Fruit fly (Drosophila melanogaster) whole organism, wandering third instar larva: ENCODE data around the gene CG5013.

Experiments used
- Abd-B ChIP-seq: fragments of >200 bp; optimal IDR thresholded peaks from 2 replicates; lab custom pipeline; 2017; ENCODE audit warnings: missing biosample characterization, missing genetic modification characterization
- CG32264 ChIP-seq: fragments of 200-800 bp; sonication (Bioruptor generic); optimal IDR thresholded peaks from 2 replicates; lab custom pipeline; 2016; ENCODE audit warnings: missing biosample characterization, missing genetic modification characterization
- CG9705 ChIP-seq: fragments of 200-800 bp; sonication (Bioruptor generic); optimal IDR thresholded peaks from 2 replicates; lab custom pipeline; 2018; ENCODE audit warnings: missing biosample characterization, mild to moderate bottlenecking, missing genetic modification characterization
- CrebA ChIP-seq: fragments of 200-800 bp; sonication (Bioruptor generic); optimal IDR thresholded peaks from 2 replicates; lab custom pipeline; 2016; ENCODE audit warnings: missing biosample characterization, mild to moderate bottlenecking, missing genetic modification characterization, borderline replicate concordance
- Dfd ChIP-seq: fragments of >200 bp; optimal IDR thresholded peaks from 2 replicates; lab custom pipeline; 2017; ENCODE audit warnings: missing biosample characterization, missing genetic modification characterization
- GATAd ChIP-seq: sonication (Bioruptor generic); optimal IDR thresholded peaks from 2 replicates; lab custom pipeline; 2016; ENCODE audit warnings: missing biosample characterization, missing genetic modification characterization
- HLH106 ChIP-seq: fragments of 200-800 bp; optimal IDR thresholded peaks from 3 replicates; lab custom pipeline; 2019; ENCODE audit warnings: missing biosample characterization, mild to moderate bottlenecking, missing genetic modification characterization, moderate library complexity
- Hnf4 ChIP-seq: fragments of 200-800 bp; sonication (Bioruptor generic); optimal IDR thresholded peaks from 2 replicates; lab custom pipeline; 2016; ENCODE audit warnings: missing biosample characterization, mild to moderate bottlenecking, missing genetic modification characterization
- Hr78 ChIP-seq: fragments of >200 bp; optimal IDR thresholded peaks from 2 replicates; lab custom pipeline; 2017; ENCODE audit warnings: missing biosample characterization, missing genetic modification characterization
- Hr83 ChIP-seq: fragments of 200-300 bp; sonication (Bioruptor generic); optimal IDR thresholded peaks from 2 replicates; lab custom pipeline; 2016; ENCODE audit warnings: missing biosample characterization, mild to moderate bottlenecking, missing genetic modification characterization, moderate library complexity; ENCODE audit not compliant: poor library complexity, severe bottlenecking
- Jra ChIP-seq: sonication (Bioruptor generic); optimal IDR thresholded peaks from 2 replicates; lab custom pipeline; 2016; ENCODE audit warnings: missing biosample characterization, missing genetic modification characterization
- Mio ChIP-seq: sonication (Bioruptor generic); optimal IDR thresholded peaks from 2 replicates; lab custom pipeline; 2016; ENCODE audit warnings: missing biosample characterization, missing genetic modification characterization
- Myc ChIP-seq: fragments of >200 bp; optimal IDR thresholded peaks from 2 replicates; lab custom pipeline; 2017
- N ChIP-seq: fragments of >200 bp; optimal IDR thresholded peaks from 2 replicates; lab custom pipeline; 2018; ENCODE audit warnings: missing biosample characterization, missing external identifiers, missing genetic modification characterization
- OdsH ChIP-seq: fragments of 200-800 bp; sonication (Bioruptor generic); optimal IDR thresholded peaks from 2 replicates; lab custom pipeline; 2016; ENCODE audit warnings: missing biosample characterization, mild to moderate bottlenecking, missing genetic modification characterization
- Rel ChIP-seq, 2 experiments: fragments of 200-800 bp; sonication (Bioruptor generic) in 1 of 2; optimal IDR thresholded peaks; 2 replicates in 1 of 2; 3 replicates in 1 of 2; lab custom pipeline; 2016 to 2019; ENCODE audit warnings: mild to moderate bottlenecking in 2 of 2, missing biosample characterization in 2 of 2, missing genetic modification characterization in 2 of 2, moderate library complexity in 1 of 2
- Sp1 ChIP-seq: fragments of 200-800 bp; sonication (Bioruptor generic); optimal IDR thresholded peaks from 3 replicates; lab custom pipeline; 2019; ENCODE audit warnings: missing biosample characterization, mild to moderate bottlenecking, missing genetic modification characterization, moderate library complexity
- Vsx2 ChIP-seq: fragments of 200-300, 225-300 bp; sonication (Bioruptor generic); optimal IDR thresholded peaks from 2 replicates; lab custom pipeline; 2018; ENCODE audit warnings: missing biosample characterization, missing genetic modification characterization; ENCODE audit not compliant: partially characterized antibody
- br ChIP-seq: fragments of 200-800 bp; sonication (Bioruptor generic); optimal IDR thresholded peaks from 2 replicates; lab custom pipeline; 2016; ENCODE audit warnings: missing biosample characterization, missing genetic modification characterization
- brk ChIP-seq: fragments of 200-800 bp; sonication (Bioruptor generic); optimal IDR thresholded peaks from 2 replicates; lab custom pipeline; 2016; ENCODE audit warnings: missing biosample characterization, mild to moderate bottlenecking, missing genetic modification characterization
- dl ChIP-seq, 2 experiments: fragments of 175-275, 200-275 bp in 1 of 2; fragments of 200-275 bp in 1 of 2; sonication (Bioruptor generic); optimal IDR thresholded peaks; lab custom pipeline; 2018; ENCODE audit warnings: mild to moderate bottlenecking in 2 of 2, missing biosample characterization in 2 of 2, missing genetic modification characterization in 2 of 2, moderate library complexity in 2 of 2; ENCODE audit not compliant: partially characterized antibody in 2 of 2, insufficient read depth in 1 of 2
- dmrt93B ChIP-seq: fragments of 200-800 bp; sonication (Bioruptor generic); optimal IDR thresholded peaks from 2 replicates; lab custom pipeline; 2018; ENCODE audit warnings: missing biosample characterization, mild to moderate bottlenecking, missing genetic modification characterization
- ey ChIP-seq: fragments of 200-800 bp; sonication (Bioruptor generic); optimal IDR thresholded peaks from 2 replicates; lab custom pipeline; 2016; ENCODE audit warnings: missing biosample characterization, missing genetic modification characterization
- foxo ChIP-seq, 2 experiments: fragments of 200-800 bp; sonication (Bioruptor generic); optimal IDR thresholded peaks; 2 replicates in 1 of 2; 3 replicates in 1 of 2; lab custom pipeline; 2016 to 2017; ENCODE audit warnings: missing biosample characterization in 2 of 2, missing genetic modification characterization in 2 of 2
- fru ChIP-seq: fragments of 200-800 bp; sonication (Bioruptor generic); optimal IDR thresholded peaks from 3 replicates; lab custom pipeline; 2016; ENCODE audit warnings: missing biosample characterization, mild to moderate bottlenecking, missing genetic modification characterization
- h ChIP-seq: fragments of 200-800 bp; sonication (Bioruptor generic); optimal IDR thresholded peaks from 3 replicates; lab custom pipeline; 2016; ENCODE audit warnings: missing biosample characterization, mild to moderate bottlenecking, missing genetic modification characterization
- jim ChIP-seq: fragments of 175-275, 200-325 bp; sonication (Bioruptor generic); optimal IDR thresholded peaks from 2 replicates; lab custom pipeline; 2016; ENCODE audit warnings: missing biosample characterization, mild to moderate bottlenecking, missing genetic modification characterization
- lola ChIP-seq: fragments of >200 bp; optimal IDR thresholded peaks from 2 replicates; lab custom pipeline; 2017; ENCODE audit warnings: missing biosample characterization, missing genetic modification characterization
- pan ChIP-seq: fragments of >200 bp; optimal IDR thresholded peaks from 2 replicates; lab custom pipeline; 2017
- psq ChIP-seq: fragments of 200-800 bp; sonication (Bioruptor generic); optimal IDR thresholded peaks from 3 replicates; lab custom pipeline; 2017; ENCODE audit warnings: missing biosample characterization, mild to moderate bottlenecking, missing genetic modification characterization, moderate library complexity
- sage ChIP-seq: fragments of 200-800 bp; sonication (Bioruptor generic); optimal IDR thresholded peaks from 2 replicates; lab custom pipeline; 2016; ENCODE audit warnings: missing biosample characterization, mild to moderate bottlenecking, missing genetic modification characterization
- sv ChIP-seq: fragments of 200-800 bp; sonication (Bioruptor generic); optimal IDR thresholded peaks from 3 replicates; lab custom pipeline; 2016; ENCODE audit warnings: missing biosample characterization, missing genetic modification characterization
- usp ChIP-seq: fragments of >200 bp; optimal IDR thresholded peaks from 2 replicates; lab custom pipeline; 2017; ENCODE audit warnings: missing biosample characterization, missing genetic modification characterization
- woc ChIP-seq: sonication (Bioruptor generic); optimal IDR thresholded peaks from 2 replicates; lab custom pipeline; 2016; ENCODE audit warnings: missing biosample characterization, mild to moderate bottlenecking, missing genetic modification characterization

The CG5013 gene

DNA sequence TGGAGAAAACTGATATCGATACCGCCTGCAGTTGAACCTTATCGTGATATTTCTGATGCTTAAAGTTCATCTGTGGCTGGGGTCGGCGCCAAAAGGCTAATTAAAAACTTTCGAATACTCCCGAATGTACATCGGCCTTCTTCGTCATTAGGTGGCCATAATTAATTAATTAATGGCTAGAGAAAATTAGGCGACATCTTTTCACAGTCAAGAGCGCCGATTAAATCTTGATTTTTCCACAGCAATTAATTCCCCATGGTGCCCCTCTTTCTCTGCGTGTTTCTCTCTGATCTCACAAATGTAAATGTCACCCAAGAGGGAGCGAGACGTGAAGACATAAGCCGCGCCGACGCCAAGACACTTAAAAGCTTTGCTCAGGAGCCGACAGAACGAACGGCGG is 19.0 kb upstream of the CG5013 start:
- TF ChIP-seq Jra (GFP tag; lab: Kevin White, UChicago) (no peak), sv (GFP tag; lab: Kevin White, UChicago) (no peak), dmrt93B (GFP tag; lab: Kevin White, UChicago) (no peak), brk (no peak), dl (GFP tag; optimal IDR thresholded peaks at IDR 0.05; lab: Kevin White, UChicago; ENCODE audit: insufficient read depth in 1 of 2, partially characterized antibody in 2 of 2) (no peak), fru (GFP tag; lab: Kevin White, UChicago) (no peak), Hr78 (GFP tag; lab: Kevin White, UChicago) (no peak), Hr83 (GFP tag; lab: Kevin White, UChicago) (no peak), jim (GFP tag; lab: Kevin White, UChicago) (no peak), CG9705 (GFP tag; lab: Kevin White, UChicago) (no peak), woc (GFP tag; lab: Kevin White, UChicago) (no peak), HLH106 (tag; lab: Kevin White, UChicago) (no peak), Abd-B (GFP tag; lab: Kevin White, UChicago) (no peak), foxo (GFP tag; optimal IDR thresholded peaks at IDR 0.05; lab: Kevin White, UChicago) (no peak), Sp1 (GFP tag; lab: Kevin White, UChicago) (no peak), h (GFP tag; lab: Kevin White, UChicago) (no peak), CG32264 (GFP tag; lab: Kevin White, UChicago) (no peak), lola (no peak), pan (no peak), Vsx2 (GFP tag; lab: Kevin White, UChicago) (no peak)

DNA sequence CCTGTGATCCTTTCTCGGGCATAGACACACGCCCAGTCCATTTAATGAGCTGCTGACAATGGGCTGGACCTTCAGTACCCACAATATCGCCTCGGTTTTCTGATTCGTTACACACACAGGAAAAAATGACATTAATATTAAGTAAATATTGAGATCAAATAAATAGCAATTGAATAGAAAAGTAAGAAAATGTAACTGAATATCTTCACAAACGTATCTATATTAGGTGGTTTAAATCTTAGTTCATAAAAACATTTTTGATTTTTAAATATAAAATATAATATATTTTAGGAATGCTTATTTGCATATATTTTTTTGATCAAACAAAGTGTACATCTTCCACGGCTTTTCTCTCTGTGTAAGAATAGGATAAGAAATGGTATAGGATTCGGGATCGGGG is 15.7 kb upstream of the CG5013 start:
- TF ChIP-seq Sp1 (GFP tag; lab: Kevin White, UChicago) (no peak), CG32264 (GFP tag; lab: Kevin White, UChicago) (no peak), ey (GFP tag; lab: Kevin White, UChicago) (no peak), Abd-B (GFP tag; lab: Kevin White, UChicago) (no peak), dl (GFP tag; optimal IDR thresholded peaks at IDR 0.05; lab: Kevin White, UChicago; ENCODE audit: insufficient read depth in 1 of 2, partially characterized antibody in 2 of 2) (no peak), Jra (GFP tag; lab: Kevin White, UChicago) (no peak), Mio (GFP tag; lab: Kevin White, UChicago) (no peak), foxo (GFP tag; optimal IDR thresholded peaks at IDR 0.05; lab: Kevin White, UChicago) (no peak), CrebA (GFP tag; lab: Kevin White, UChicago) (no peak), dmrt93B (GFP tag; lab: Kevin White, UChicago) (no peak), OdsH (GFP tag; lab: Kevin White, UChicago) (no peak), jim (GFP tag; lab: Kevin White, UChicago) (no peak), Vsx2 (GFP tag; lab: Kevin White, UChicago) (no peak), usp (no peak), Hr78 (GFP tag; lab: Kevin White, UChicago) (no peak), GATAd (GFP tag; lab: Kevin White, UChicago) (no peak), psq (no peak), sv (GFP tag; lab: Kevin White, UChicago) (no peak)
- TF ChIP-seq, all 38 proteins: peak for 0

DNA sequence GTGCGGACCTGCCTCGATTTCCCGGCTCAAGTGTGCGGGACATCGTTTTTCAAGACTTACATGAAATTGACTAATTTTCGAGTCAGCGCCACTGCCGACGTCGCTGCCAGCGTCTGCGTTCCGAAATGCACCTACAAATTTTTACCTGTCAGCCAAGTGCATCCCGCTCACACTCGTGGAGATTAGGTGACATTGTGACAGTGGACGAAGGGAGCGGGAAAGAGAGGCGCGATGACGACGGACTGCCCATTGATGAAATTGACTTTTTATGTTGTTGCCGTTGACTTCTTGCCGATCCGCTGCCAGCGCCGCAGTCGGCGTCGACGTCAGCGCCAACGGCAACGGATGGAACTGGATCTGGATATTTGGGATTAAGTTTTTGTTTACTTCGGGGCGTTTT is 15.3 kb upstream of the CG5013 start:
- TF ChIP-seq Jra (GFP tag; lab: Kevin White, UChicago) (no peak), psq (no peak), foxo (GFP tag; optimal IDR thresholded peaks at IDR 0.05; lab: Kevin White, UChicago) (no peak), GATAd (GFP tag; lab: Kevin White, UChicago) (no peak), CrebA (GFP tag; lab: Kevin White, UChicago) (no peak), Hnf4 (GFP tag; lab: Kevin White, UChicago) (no peak), Dfd (GFP tag; lab: Kevin White, UChicago) (no peak), sage (GFP tag; lab: Kevin White, UChicago) (no peak), lola (no peak), ey (GFP tag; lab: Kevin White, UChicago) (no peak), Rel (GFP tag; optimal IDR thresholded peaks at IDR 0.05; lab: Kevin White, UChicago) (no peak), Rel (tag; optimal IDR thresholded peaks at IDR 0.05; lab: Kevin White, UChicago) (no peak), Vsx2 (GFP tag; lab: Kevin White, UChicago) (no peak), br (GFP tag; lab: Kevin White, UChicago) (no peak), Myc (lab: Kevin White, UChicago) (no peak), OdsH (GFP tag; lab: Kevin White, UChicago) (no peak), Hr78 (GFP tag; lab: Kevin White, UChicago) (no peak), usp (no peak), N (no peak), Mio (GFP tag; lab: Kevin White, UChicago) (no peak), Abd-B (GFP tag; lab: Kevin White, UChicago) (no peak)
- TF ChIP-seq, all 38 proteins: peak for 0
